Fruit fly (Drosophila melanogaster): ENCODE measurements around the gene CG6071.

- TF ChIP-seq twi (tag; optimal IDR thresholded peaks at IDR 0.05) = no peak
- no peak for TF ChIP-seq sr (GFP tag; IDR thresholded peaks at IDR 0.05)
- TF ChIP-seq Hr51 (GFP tag; optimal IDR thresholded peaks at IDR 0.05) = no peak
- TF ChIP-seq pan (optimal IDR thresholded peaks at IDR 0.05) = no peak
- no peak for TF ChIP-seq pan (GFP tag; optimal IDR thresholded peaks at IDR 0.05 in 1 of 2, IDR thresholded peaks at IDR 0.05 in 1 of 2)
- TF ChIP-seq bbx (GFP tag; IDR thresholded peaks at IDR 0.05; ENCODE audit: partially characterized antibody) = no peak
- no peak for TF ChIP-seq lab (GFP tag; optimal IDR thresholded peaks at IDR 0.05)
- no peak for TF ChIP-seq dan (GFP tag; IDR thresholded peaks at IDR 0.05)
- TF ChIP-seq wek (GFP tag; optimal IDR thresholded peaks at IDR 0.05) = no peak
- no peak for TF ChIP-seq CG3847 (GFP tag; IDR thresholded peaks at IDR 0.05)
- TF ChIP-seq hbn (GFP tag; IDR thresholded peaks at IDR 0.05; ENCODE audit: partially characterized antibody) = no peak
- no peak for TF ChIP-seq D (optimal IDR thresholded peaks at IDR 0.05)
- TF ChIP-seq D (GFP tag; optimal IDR thresholded peaks at IDR 0.05) = no peak
- no peak for TF ChIP-seq CG11093 (GFP tag; IDR thresholded peaks at IDR 0.05)
- TF ChIP-seq CG10654 (GFP tag; optimal IDR thresholded peaks at IDR 0.05) = no peak
- no peak for TF ChIP-seq CG11696 (GFP tag; IDR thresholded peaks at IDR 0.05)
These were observed 14.7 kb downstream of the CG6071 start, which contains the start of gene CG32091 for dm6 chr3L:11631092-11631491.
